Worm (Caenorhabditis elegans): ENCODE measurements around the gene E02H4.7.

The E02H4.7 gene

DNA sequence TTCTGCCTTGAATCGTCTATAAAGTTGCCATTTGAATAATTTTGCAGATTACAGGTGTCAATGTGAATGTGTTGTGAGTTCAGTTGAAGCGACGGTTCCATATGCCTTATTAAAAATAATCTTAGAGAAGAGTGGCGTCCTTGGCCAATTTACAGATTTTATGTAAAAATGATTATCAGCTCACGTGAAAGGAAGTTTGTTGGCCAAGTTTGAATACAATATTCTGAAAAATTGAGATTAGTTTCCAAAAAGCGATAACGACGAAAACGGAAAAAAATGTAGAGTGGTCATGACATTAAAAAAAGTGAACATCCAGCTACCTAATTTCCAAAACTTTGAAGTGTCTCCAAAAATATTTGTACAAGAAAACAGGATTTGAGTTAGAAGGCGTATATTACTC is 1.0 kb upstream of the E02H4.7 start, which contains the start of gene E02H4.5:
TSS of gene E02H4.5 (minus strand) at position 101 of the 400 bp plus-strand sequence.
- TF ChIP-seq php-3 (GFP tag; IDR thresholded peaks at IDR 0.05) (no peak), nhr-237 (tag; optimal IDR thresholded peaks at IDR 0.05) (no peak), nhr-76 (tag; optimal IDR thresholded peaks at IDR 0.05) (no peak), jun-1 (tag; optimal IDR thresholded peaks at IDR 0.05) (no peak), ztf-7 (tag; optimal IDR thresholded peaks at IDR 0.05) (no peak), ztf-11 (tag; optimal IDR thresholded peaks at IDR 0.05) (no peak), fkh-10 (GFP tag; optimal IDR thresholded peaks at IDR 0.05) (no peak), ZK546.5 (tag; optimal IDR thresholded peaks at IDR 0.05) (no peak), nhr-11 (tag; optimal IDR thresholded peaks at IDR 0.05) (no peak), hlh-30 (tag; optimal IDR thresholded peaks at IDR 0.05; ENCODE audit: insufficient read depth) (no peak), zip-11 (GFP tag; IDR thresholded peaks at IDR 0.05) (no peak), mes-2 (tag; optimal IDR thresholded peaks at IDR 0.05; ENCODE audit: poor library complexity, severe bottlenecking) (no peak), set-16 (GFP tag; IDR thresholded peaks at IDR 0.05) (no peak), madf-5 (GFP tag; IDR thresholded peaks at IDR 0.05) (no peak)

DNA sequence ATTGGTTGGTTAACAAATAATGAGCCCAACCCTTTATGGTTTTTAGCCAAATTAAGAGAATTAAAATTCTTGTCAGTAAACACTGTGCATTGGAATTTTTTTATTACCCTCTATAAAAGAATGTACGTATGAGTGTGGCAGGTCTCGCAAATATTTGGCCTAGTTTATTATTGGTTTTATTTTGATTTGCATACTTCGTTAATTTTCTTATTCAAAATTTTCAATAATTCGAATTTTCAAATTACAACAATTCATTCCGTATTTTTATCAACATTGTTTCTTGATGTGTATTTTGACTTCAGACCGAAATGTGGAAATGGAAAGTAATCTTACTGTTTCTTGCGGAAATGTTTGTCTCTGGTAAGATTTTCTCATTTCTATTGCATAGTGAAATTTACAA is 1.6 kb downstream of the E02H4.7 start, which contains the start of gene E02H4.4:
TSS of gene E02H4.4 (plus strand) at position 301 of the 400 bp plus-strand sequence.
- TF ChIP-seq zip-11 (GFP tag; IDR thresholded peaks at IDR 0.05) = no peak
- TF ChIP-seq F49E8.2 (tag; optimal IDR thresholded peaks at IDR 0.05; ENCODE audit: borderline replicate concordance) = no peak
- TF ChIP-seq saeg-2 (GFP tag; IDR thresholded peaks at IDR 0.05) = no peak
- TF ChIP-seq lim-7 (GFP tag; IDR thresholded peaks at IDR 0.05) = no peak

DNA sequence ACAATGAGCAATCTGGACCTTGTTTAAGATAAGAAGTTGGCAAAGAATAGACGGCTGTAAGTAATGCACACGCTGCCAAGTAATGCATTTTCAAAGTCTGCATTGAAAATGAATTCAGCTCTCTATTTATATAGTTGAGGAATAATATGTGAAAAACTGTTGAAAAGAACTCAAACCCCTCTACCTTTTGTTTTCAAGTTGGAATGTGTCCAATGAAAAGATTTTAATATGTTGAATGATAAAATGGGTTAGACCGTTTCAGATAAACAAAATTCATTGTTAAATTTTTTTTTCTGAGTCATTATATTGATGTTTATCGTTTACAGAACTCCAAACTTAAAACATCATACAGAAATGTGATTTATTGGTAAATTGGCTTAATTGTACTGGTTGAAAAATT is 7.4 kb downstream of the E02H4.7 start, which contains the start of gene E02H4.8:
TSS of gene E02H4.8 (minus strand) at position 101 of the 400 bp plus-strand sequence.
- TF ChIP-seq lin-13 (GFP tag; optimal IDR thresholded peaks at IDR 0.05) = no peak
- TF ChIP-seq ceh-28 (tag; optimal IDR thresholded peaks at IDR 0.05) = no peak
- TF ChIP-seq unc-62 (GFP tag; optimal IDR thresholded peaks at IDR 0.05 in 1 of 2) = peak in 1 of 2 experiments; percentile 41
- TF ChIP-seq unc-62 (tag; optimal IDR thresholded peaks at IDR 0.05) = no peak

DNA sequence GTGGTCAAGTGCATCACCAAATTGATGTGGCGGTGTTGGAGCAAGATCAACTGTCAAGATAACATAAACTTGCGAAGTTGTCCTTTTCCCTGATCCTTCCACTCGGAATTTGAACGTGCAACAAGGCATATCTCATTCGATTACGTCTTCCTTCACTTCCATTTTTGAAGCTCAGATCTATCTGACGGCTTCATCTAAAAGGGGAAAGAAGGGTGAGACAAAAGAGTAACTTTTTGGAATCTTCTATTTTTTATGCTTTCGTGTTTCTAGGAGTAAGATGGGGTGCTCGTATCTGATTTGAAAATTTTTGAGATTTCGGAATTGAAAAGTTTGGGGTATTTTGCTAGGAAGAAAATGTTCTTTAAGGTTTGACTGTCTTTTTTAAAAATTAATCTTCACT is 11.1 kb downstream of the E02H4.7 start:
- TF ChIP-seq unc-62 (GFP tag; optimal IDR thresholded peaks at IDR 0.05 in 1 of 2) (peak in 1 of 2 experiments; percentile 95), unc-62 (tag; optimal IDR thresholded peaks at IDR 0.05) (no peak), nhr-48 (tag; optimal IDR thresholded peaks at IDR 0.05) (no peak)

DNA sequence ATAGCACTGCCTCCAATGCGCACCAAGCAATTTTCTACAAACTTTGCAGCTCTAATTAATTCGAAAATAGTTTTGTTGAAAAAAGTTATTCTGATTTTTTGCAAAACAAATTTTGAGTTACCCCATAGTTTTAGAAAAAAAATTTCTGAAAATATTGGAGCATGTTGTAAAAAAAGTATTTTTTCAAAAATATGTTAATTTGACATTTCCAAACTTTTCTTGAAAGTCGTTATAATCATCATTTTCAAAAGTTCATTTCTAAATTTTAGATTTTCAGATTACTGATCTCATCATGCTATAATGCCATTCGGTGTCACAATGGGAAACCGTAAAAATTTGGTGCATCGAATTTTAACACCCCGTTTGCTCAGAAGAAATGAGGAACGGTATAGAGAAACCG is 11.7 kb downstream of the E02H4.7 start, which contains the start of gene del-1:
TSS of gene del-1 (plus strand) at position 301 of the 400 bp plus-strand sequence.
- TF ChIP-seq ceh-62 (tag; optimal IDR thresholded peaks at IDR 0.05) (no peak), pqm-1 (tag; optimal IDR thresholded peaks at IDR 0.05) (no peak), nhr-77 (tag; optimal IDR thresholded peaks at IDR 0.05) (no peak)

DNA sequence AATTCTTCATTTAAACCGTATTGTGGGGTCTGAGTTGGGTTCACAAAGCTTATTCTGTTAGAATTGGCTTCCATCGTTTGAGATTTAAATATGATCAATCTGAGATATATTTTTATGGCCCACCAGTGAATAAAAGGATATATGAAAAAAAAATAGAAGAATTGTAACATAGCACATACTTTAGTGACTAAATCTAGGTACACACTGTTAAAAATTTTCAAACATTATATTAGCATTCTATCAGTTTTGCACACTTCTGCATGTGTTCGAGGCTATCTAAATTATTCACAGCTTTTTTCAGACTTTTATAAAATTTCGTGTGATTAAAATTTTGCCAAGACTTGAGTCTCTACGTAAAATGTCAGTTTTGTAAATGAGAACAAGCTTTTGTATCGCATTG is 25.5 kb downstream of the E02H4.7 start, which contains the start of gene E02H4.2:
TSS of gene E02H4.2 (minus strand) at position 101 of the 400 bp plus-strand sequence.
- TF ChIP-seq nhr-11 (tag; optimal IDR thresholded peaks at IDR 0.05) (no peak), mxl-3 (GFP tag; optimal IDR thresholded peaks at IDR 0.05) (no peak), egl-43 (GFP tag; IDR thresholded peaks at IDR 0.05) (no peak), php-3 (GFP tag; IDR thresholded peaks at IDR 0.05) (no peak), snpc-1.2 (GFP tag; IDR thresholded peaks at IDR 0.05) (no peak), dpl-1 (GFP tag; optimal IDR thresholded peaks at IDR 0.05) (no peak), nhr-6 (tag; optimal IDR thresholded peaks at IDR 0.05) (no peak), dmd-6 (GFP tag; IDR thresholded peaks at IDR 0.05) (no peak), jun-1 (tag; optimal IDR thresholded peaks at IDR 0.05) (no peak), ceh-62 (tag; optimal IDR thresholded peaks at IDR 0.05) (no peak), ces-1 (GFP tag; optimal IDR thresholded peaks at IDR 0.05) (no peak), nhr-25 (tag; optimal IDR thresholded peaks at IDR 0.05; ENCODE audit: borderline replicate concordance, insufficient read depth) (no peak)
